Fruit fly (Drosophila melanogaster): ENCODE results near the gene Ir7c.
A peak's percentile ranks its signal among the peaks of the same experiment; 100 is the strongest.

Gene Ir7c

DNA sequence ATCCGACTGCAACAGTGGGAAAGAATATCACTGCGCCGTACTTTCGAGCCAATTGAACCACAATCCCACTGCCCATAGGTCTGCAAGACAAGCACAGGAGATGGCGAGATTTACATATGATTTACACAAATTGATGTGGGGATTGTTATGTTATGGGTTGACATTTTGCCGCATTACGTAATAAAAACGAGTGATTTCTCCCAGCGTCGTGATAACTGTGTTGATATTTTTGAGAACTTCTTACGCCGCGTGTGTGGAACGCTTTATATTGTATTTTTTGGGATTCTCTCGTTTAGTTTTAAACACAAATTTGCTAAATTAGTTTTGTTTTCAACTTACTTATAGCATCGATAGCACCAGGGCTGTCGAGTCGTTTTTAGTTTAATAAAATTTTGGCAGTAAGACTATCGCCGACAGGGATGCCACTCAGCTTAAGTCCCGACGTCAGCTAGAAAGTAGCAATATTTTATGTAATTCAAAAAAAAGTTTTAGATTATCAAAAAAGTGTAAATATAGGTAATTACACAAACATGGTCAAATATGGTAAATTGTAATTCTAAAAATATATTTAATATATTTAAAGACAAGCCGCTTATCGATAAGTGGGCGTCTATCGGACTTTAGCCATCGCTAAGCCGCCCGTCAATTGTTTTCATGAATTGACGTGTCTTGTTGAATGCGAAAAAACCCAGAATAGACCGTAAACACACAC, 19.4 kb downstream of the Ir7c start, which contains the start of the genes CG45089, ND-MNLL and p115:
Gene CG45089, minus strand, starts transcription at position 388 of the 712 bp plus-strand sequence.
Gene ND-MNLL, minus strand, starts transcription at position 388 of the 712 bp plus-strand sequence.
Gene p115, plus strand, starts transcription at position 621 of the 712 bp plus-strand sequence.
- TF ChIP-seq CG8478 (optimal IDR thresholded peaks at IDR 0.05) (no peak), CTCF (optimal IDR thresholded peaks at IDR 0.05) (no peak)

- TF ChIP-seq CTCF (optimal IDR thresholded peaks at IDR 0.05) (no peak), CG8478 (optimal IDR thresholded peaks at IDR 0.05) (no peak)
Measured at dm6 chrX:7900659-7901058, 26.5 kb downstream of the Ir7c start.

DNA sequence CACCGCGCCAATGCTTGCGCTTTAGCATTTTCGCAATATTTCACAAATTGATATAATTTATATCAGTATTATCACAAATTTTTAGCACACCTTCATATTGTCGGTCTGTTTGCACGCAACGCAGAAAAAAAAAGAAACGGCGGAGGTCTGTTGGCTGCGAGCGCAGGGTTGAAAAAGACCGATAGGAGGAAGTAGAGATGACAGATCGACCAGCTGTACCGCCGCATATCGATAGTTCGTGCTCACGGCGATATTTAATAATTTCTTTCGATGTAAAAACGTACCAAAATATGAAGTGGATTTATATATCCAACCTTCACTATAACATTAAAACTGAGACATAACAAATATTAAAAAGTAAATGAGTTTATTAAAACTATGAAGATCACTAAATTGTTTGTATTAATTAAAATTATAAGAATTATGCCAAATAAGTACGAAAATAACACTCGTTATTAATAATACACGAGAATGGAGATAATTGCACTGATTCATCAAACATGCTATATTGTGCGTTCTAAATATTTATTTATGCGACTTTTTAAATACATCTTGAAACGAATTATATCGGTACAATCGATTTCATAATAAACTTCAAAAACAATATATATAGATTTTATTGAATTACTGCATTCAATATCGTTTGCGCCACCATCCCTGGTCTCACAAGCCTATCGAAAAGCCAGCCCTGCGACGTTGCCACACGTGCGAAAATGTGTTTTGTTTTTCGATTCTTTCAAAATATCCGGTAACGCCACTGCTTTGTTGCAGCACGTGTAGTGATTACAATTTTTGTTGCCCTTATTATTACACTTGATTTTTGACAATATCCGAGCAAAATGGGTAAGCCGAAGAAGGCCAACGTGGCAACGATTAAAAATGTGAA, 27.2 kb downstream of the Ir7c start, which contains the start of the genes RpS6 and bys:
Gene RpS6, minus strand, starts transcription at position 179 of the 886 bp plus-strand sequence.
Gene bys, plus strand, starts transcription at position 728 of the 886 bp plus-strand sequence.
- TF ChIP-seq CG8478 (optimal IDR thresholded peaks at IDR 0.05) (no peak), CTCF (optimal IDR thresholded peaks at IDR 0.05) (peak in 1 of 2 experiments; percentile 2)

DNA sequence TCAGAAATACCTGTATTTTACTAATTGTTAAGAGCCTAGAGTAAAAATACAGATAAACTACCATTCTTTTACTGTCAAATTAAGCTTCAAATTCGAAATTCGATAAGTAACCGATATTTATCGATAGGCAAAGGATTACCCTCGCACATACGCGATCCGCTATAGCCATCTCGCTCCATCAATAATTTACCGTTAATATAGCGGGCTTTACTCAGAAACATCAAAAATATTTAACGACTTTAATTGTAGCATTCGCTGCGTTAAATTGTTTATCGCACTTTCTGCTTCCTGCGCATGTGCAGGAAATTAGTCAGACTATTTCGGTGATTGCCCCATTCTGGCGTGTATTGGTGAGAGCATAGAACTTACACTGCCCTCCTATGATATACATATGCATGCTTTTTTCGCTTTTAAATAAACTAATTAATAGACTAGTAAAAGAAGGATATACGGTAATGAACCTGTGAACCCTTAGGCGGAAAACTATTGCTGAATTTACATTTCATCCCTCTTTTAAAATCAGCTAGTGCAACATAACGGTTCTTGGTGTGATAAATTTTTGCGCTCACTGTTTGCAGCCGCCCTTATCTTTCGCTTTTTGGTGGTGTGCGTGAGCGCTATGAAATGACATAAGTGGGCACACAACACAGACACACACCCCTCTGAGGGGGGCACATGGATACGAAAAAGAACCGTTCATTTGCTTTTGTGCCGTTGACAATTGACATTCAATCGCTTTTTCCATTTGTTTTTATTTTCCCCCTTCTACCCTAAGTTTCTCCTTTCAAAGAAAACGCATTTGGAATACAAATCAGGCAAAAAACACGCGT, 34.3 kb downstream of the Ir7c start, which contains the start of the genes dpr14 and spidey:
Gene dpr14, minus strand, starts transcription at position 48 of the 830 bp plus-strand sequence.
Gene spidey, plus strand, starts transcription at position 693 of the 830 bp plus-strand sequence.
- TF ChIP-seq CTCF (optimal IDR thresholded peaks at IDR 0.05) (no peak), CG8478 (optimal IDR thresholded peaks at IDR 0.05) (no peak)

DNA sequence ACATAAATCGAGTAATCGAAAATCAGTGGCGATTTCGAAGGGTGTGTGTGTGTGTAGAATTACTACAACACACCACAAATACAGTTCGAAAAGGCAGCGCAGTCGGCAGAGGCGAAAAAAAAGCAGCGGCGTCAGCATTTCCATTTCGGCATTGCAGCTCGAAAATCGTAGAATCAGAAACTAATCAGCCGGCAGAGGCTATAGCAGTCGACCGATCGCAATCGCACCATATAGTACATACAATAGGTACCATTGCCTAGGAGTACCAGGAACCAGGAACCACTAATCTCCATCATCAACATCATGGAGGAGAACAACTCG, 34.8 kb downstream of the Ir7c start:
- TF ChIP-seq CG8478 (optimal IDR thresholded peaks at IDR 0.05) (no peak), CTCF (optimal IDR thresholded peaks at IDR 0.05) (no peak)

dm6 chrX:7909482-7909881, 35.3 kb downstream of the Ir7c start:
- TF ChIP-seq CG8478 (optimal IDR thresholded peaks at IDR 0.05) (no peak), CTCF (optimal IDR thresholded peaks at IDR 0.05) (no peak)

- no peak for TF ChIP-seq CTCF (optimal IDR thresholded peaks at IDR 0.05)
- TF ChIP-seq CG8478 (optimal IDR thresholded peaks at IDR 0.05) = no peak
Measured at dm6 chrX:7911983-7912630, 37.9 kb downstream of the Ir7c start, which contains the start of gene snz. Gene snz, plus strand, starts transcription at chrX:7912089.

dm6 chrX:7920081-7920688, 46.0 kb downstream of the Ir7c start, which contains the start of the genes hdm and Ykt6:
Gene hdm, minus strand, starts transcription at chrX:7920131.
Gene Ykt6, plus strand, starts transcription at chrX:7920409.
- TF ChIP-seq CG8478 (optimal IDR thresholded peaks at IDR 0.05) = no peak
- peak in 1 of 2 experiments; percentile 2 for TF ChIP-seq CTCF (optimal IDR thresholded peaks at IDR 0.05)

DNA sequence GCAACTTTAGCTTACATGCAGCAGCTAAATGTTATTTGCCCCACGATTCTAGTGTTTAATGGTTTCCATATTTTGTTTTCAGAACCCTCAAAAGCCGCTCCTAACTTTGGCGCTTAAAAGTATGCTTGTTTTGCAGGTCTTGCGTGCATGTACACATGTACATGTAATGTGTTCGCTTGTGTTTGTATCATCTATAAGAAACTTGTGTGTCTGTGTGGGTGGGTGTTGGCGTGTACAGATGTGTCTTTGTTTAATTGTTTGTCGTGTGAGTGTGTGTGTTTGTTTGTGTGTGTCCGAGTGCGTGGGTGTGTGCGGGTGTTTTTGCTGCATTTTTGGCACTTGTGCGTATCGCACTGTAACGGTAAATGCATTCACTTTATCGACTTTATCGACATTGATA, 48.9 kb downstream of the Ir7c start:
- TF ChIP-seq CTCF (optimal IDR thresholded peaks at IDR 0.05) (no peak), CG8478 (optimal IDR thresholded peaks at IDR 0.05) (no peak)

dm6 chrX:7924913-7925312, 50.7 kb downstream of the Ir7c start:
- TF ChIP-seq CG8478 (optimal IDR thresholded peaks at IDR 0.05) (no peak), CTCF (optimal IDR thresholded peaks at IDR 0.05) (no peak)

Measured in S2 (cell line).